In the genomic region with DNA sequence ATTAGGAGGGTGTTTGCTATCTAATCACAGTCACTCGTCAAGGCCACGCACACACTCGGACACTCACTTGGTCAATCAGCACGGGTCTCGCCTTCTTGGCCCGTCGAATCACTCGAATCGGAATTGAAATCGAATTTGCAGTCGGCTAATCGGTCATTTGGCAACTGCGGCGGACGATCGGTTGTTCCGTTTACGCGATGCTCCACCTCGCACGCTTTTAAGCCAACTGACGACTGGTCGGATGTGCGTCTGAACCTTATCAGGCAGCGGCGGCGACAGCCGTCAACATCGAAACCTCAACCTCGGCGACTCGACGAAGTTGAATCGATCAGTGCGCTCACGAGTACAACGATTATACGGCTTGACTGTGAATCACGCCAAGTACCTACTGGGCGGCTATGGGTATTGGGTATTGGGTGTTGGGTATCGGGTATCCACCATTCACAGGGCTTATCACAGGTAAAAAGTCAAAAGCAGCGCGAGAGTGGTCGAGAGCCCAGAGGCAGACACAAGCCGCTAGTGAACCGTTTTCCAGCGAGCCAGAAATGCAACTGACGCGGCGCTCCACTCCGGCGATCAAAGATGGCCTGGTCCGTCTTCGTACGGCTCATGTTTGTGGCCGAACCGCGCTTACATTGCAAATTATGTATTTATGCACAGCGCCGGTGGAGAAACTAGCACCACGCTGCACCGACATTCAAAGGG, we compare ENCODE assay signal across 5 fruit fly cellular contexts.
TF ChIP-seq lines count a peak whose summit lies in the region.

No protein-coding gene starts in this region.

- TF ChIP-seq CTCF in whole organism, embryonic (GFP tag; optimal IDR thresholded peaks at IDR 0.05; lab: Kevin White, UChicago) = no peak

TF ChIP-seq in whole organism, adult, 20 proteins besides CTCF, POLR2A, EP300 and RAD21 (continues in another document):
- peak; percentile 15 for TF ChIP-seq Crg-1 (GFP tag; optimal IDR thresholded peaks at IDR 0.05; lab: Kevin White, UChicago)
- peak; percentile 59 for TF ChIP-seq CG33017 (tag; optimal IDR thresholded peaks at IDR 0.05; lab: Kevin White, UChicago)
- TF ChIP-seq CG7101 (tag; optimal IDR thresholded peaks at IDR 0.05; lab: Kevin White, UChicago) = peak; percentile 24
- TF ChIP-seq CG7045 (GFP tag; optimal IDR thresholded peaks at IDR 0.05; lab: Kevin White, UChicago) = peak; percentile 23
- peak; percentile 29 for TF ChIP-seq CG11617 (GFP tag; optimal IDR thresholded peaks at IDR 0.05; lab: Kevin White, UChicago)
- no peak for TF ChIP-seq CG5204 (GFP tag; optimal IDR thresholded peaks at IDR 0.05; lab: Kevin White, UChicago)
- TF ChIP-seq cic (GFP tag; optimal IDR thresholded peaks at IDR 0.05; lab: Kevin White, UChicago) = peak; percentile 86
- TF ChIP-seq tj (GFP tag; optimal IDR thresholded peaks at IDR 0.05; lab: Kevin White, UChicago) = peak; percentile 90
- peak; percentile 11 for TF ChIP-seq kay (GFP tag; lab: Kevin White, UChicago; ENCODE audit: borderline replicate concordance)
- peak; percentile 60 for TF ChIP-seq CG12768 (GFP tag; optimal IDR thresholded peaks at IDR 0.05; lab: Kevin White, UChicago)
- TF ChIP-seq cnc (optimal IDR thresholded peaks at IDR 0.05; lab: Kevin White, UChicago) = no peak
- peak; percentile 30 for TF ChIP-seq CG14711 (tag; optimal IDR thresholded peaks at IDR 0.05; lab: Kevin White, UChicago)
- peak; percentile 15 for TF ChIP-seq Clk (GFP tag; optimal IDR thresholded peaks at IDR 0.05; lab: Kevin White, UChicago)
- no peak for TF ChIP-seq toe (GFP tag; optimal IDR thresholded peaks at IDR 0.05; lab: Kevin White, UChicago)
- peak; percentile 79 for TF ChIP-seq Mnt (GFP tag; optimal IDR thresholded peaks at IDR 0.05; lab: Kevin White, UChicago)
- TF ChIP-seq CG1620 (GFP tag; optimal IDR thresholded peaks at IDR 0.05; lab: Kevin White, UChicago) = peak; percentile 8

TF ChIP-seq in whole organism, embryonic, 481 proteins besides CTCF, POLR2A, EP300 and RAD21 (continues in another document):
- TF ChIP-seq Fer3 (tag; optimal IDR thresholded peaks at IDR 0.05; lab: Kevin White, UChicago) (peak; percentile 27), CG4730 (GFP tag; IDR thresholded peaks at IDR 0.05; lab: Robert Waterston, UW) (no peak), tup (GFP tag; optimal IDR thresholded peaks at IDR 0.05; lab: Kevin White, UChicago) (no peak), ci (GFP tag; IDR thresholded peaks at IDR 0.05; lab: Robert Waterston, UW) (peak; percentile 57; the same call in 2 of the 3 replicates), hbn (GFP tag; IDR thresholded peaks at IDR 0.05; lab: Robert Waterston, UW; ENCODE audit: partially characterized antibody) (no peak), HmgZ (tag; optimal IDR thresholded peaks at IDR 0.05; lab: Kevin White, UChicago) (peak; percentile 36), kni (GFP tag; optimal IDR thresholded peaks at IDR 0.05; lab: Kevin White, UChicago) (peak; percentile 70), CG16815 (GFP tag; optimal IDR thresholded peaks at IDR 0.05; lab: Kevin White, UChicago) (no peak), chinmo (GFP tag; IDR thresholded peaks at IDR 0.05; lab: Robert Waterston, UW; ENCODE audit: partially characterized antibody) (peak; percentile 81; the same call in 3 of the 4 replicates), bowl (GFP tag; IDR thresholded peaks at IDR 0.05; lab: Robert Waterston, UW) (no peak), CG6175 (GFP tag; IDR thresholded peaks at IDR 0.05; lab: Robert Waterston, UW) (0 out of 3 replicates have a peak, but pooled peaks have one; percentile 56), pan (optimal IDR thresholded peaks at IDR 0.05; lab: Kevin White, UChicago) (no peak), pan (GFP tag; optimal IDR thresholded peaks at IDR 0.05 in 1 of 2, IDR thresholded peaks at IDR 0.05 in 1 of 2) (peak in 1 of 2 experiments; percentile 10), sug (tag; optimal IDR thresholded peaks at IDR 0.05; lab: Kevin White, UChicago) (peak; percentile 85), Jarid2 (GFP tag; optimal IDR thresholded peaks at IDR 0.05; lab: Kevin White, UChicago) (peak; percentile 44), ftz-f1 (GFP tag; optimal IDR thresholded peaks at IDR 0.05; lab: Kevin White, UChicago) (peak; percentile 88)

TF ChIP-seq in whole organism, prepupa, 60 proteins besides CTCF, POLR2A, EP300 and RAD21:
- TF ChIP-seq fd85E (GFP tag; optimal IDR thresholded peaks at IDR 0.05; lab: Kevin White, UChicago) (peak; percentile 11), CG1621 (tag; optimal IDR thresholded peaks at IDR 0.05; lab: Kevin White, UChicago) (peak; percentile 68), CG3919 (GFP tag; optimal IDR thresholded peaks at IDR 0.05; lab: Kevin White, UChicago) (peak; percentile 5), Sox102F (GFP tag; optimal IDR thresholded peaks at IDR 0.05; lab: Kevin White, UChicago) (no peak), CG6854 (GFP tag; optimal IDR thresholded peaks at IDR 0.05; lab: Kevin White, UChicago) (peak; percentile 41), svp (GFP tag; lab: Kevin White, UChicago) (peak; percentile 74), CG9139 (GFP tag; optimal IDR thresholded peaks at IDR 0.05; lab: Kevin White, UChicago) (peak; percentile 21), Eip93F (GFP tag; optimal IDR thresholded peaks at IDR 0.05; lab: Kevin White, UChicago) (peak; percentile 39), Ets96B (tag; optimal IDR thresholded peaks at IDR 0.05; lab: Kevin White, UChicago) (no peak), vri (GFP tag; optimal IDR thresholded peaks at IDR 0.05; lab: Kevin White, UChicago) (peak; percentile 61), dsx (GFP tag; optimal IDR thresholded peaks at IDR 0.05; lab: Kevin White, UChicago; ENCODE audit: poor library complexity, severe bottlenecking) (peak; percentile 1), fkh (GFP tag; optimal IDR thresholded peaks at IDR 0.05; lab: Kevin White, UChicago) (peak; percentile 59), Eip78C (GFP tag; lab: Kevin White, UChicago) (peak; percentile 85), CG10669 (GFP tag; optimal IDR thresholded peaks at IDR 0.05; lab: Kevin White, UChicago) (no peak), topi (GFP tag; optimal IDR thresholded peaks at IDR 0.05; lab: Kevin White, UChicago) (peak; percentile 3), CG6163 (GFP tag; IDR thresholded peaks at IDR 0.05; lab: Robert Waterston, UW) (peak; percentile 29; the same call in 1 of the 3 replicates), eg (GFP tag; IDR thresholded peaks at IDR 0.05; lab: Robert Waterston, UW) (no peak)

TF ChIP-seq in whole organism, pupa, 21 proteins besides CTCF, POLR2A, EP300 and RAD21:
- no peak for TF ChIP-seq CG32121 (GFP tag; IDR thresholded peaks at IDR 0.05; lab: Robert Waterston, UW)
- no peak for TF ChIP-seq CG8159 (tag; optimal IDR thresholded peaks at IDR 0.05; lab: Kevin White, UChicago)
- peak; percentile 41; the same call in 1 of the 3 replicates for TF ChIP-seq fd96Ca (GFP tag; IDR thresholded peaks at IDR 0.05; lab: Robert Waterston, UW)
- TF ChIP-seq gl (tag; optimal IDR thresholded peaks at IDR 0.05; lab: Kevin White, UChicago) = peak; percentile 38
- TF ChIP-seq Ets98B (GFP tag; IDR thresholded peaks at IDR 0.05; lab: Robert Waterston, UW) = peak; percentile 16; the same call in 1 of the 2 replicates
- TF ChIP-seq EcR (GFP tag; optimal IDR thresholded peaks at IDR 0.05; lab: Kevin White, UChicago) = peak; percentile 59
- TF ChIP-seq Pif1A (GFP tag; optimal IDR thresholded peaks at IDR 0.05; lab: Kevin White, UChicago) = no peak
- peak; percentile 16 for TF ChIP-seq Pif1B (GFP tag; optimal IDR thresholded peaks at IDR 0.05; lab: Kevin White, UChicago)
- TF ChIP-seq CG4496 (GFP tag; IDR thresholded peaks at IDR 0.05; lab: Robert Waterston, UW) = no peak; the same call in 2 of the 3 replicates
- TF ChIP-seq CG13204 (GFP tag; optimal IDR thresholded peaks at IDR 0.05; lab: Kevin White, UChicago) = peak; percentile 49

TF ChIP-seq in whole organism, wandering third instar larva, 38 proteins besides CTCF, POLR2A, EP300 and RAD21:
- TF ChIP-seq fru (GFP tag; optimal IDR thresholded peaks at IDR 0.05; lab: Kevin White, UChicago) = peak; percentile 31
- TF ChIP-seq dl (GFP tag; optimal IDR thresholded peaks at IDR 0.05; lab: Kevin White, UChicago; ENCODE audit: insufficient read depth in 1 of 2, partially characterized antibody in 2 of 2) = peak in 1 of 2 experiments; percentile 47
- no peak for TF ChIP-seq lola (GFP tag; optimal IDR thresholded peaks at IDR 0.05; lab: Kevin White, UChicago)
- no peak for TF ChIP-seq brk (GFP tag; optimal IDR thresholded peaks at IDR 0.05; lab: Kevin White, UChicago)
- TF ChIP-seq Hr83 (GFP tag; optimal IDR thresholded peaks at IDR 0.05; lab: Kevin White, UChicago; ENCODE audit: poor library complexity, severe bottlenecking) = peak; percentile 27
- no peak for TF ChIP-seq CG32264 (GFP tag; optimal IDR thresholded peaks at IDR 0.05; lab: Kevin White, UChicago)
- no peak for TF ChIP-seq N (GFP tag; optimal IDR thresholded peaks at IDR 0.05; lab: Kevin White, UChicago)
- TF ChIP-seq foxo (GFP tag; optimal IDR thresholded peaks at IDR 0.05; lab: Kevin White, UChicago) = peak in 1 of 2 experiments; percentile 29
- no peak for TF ChIP-seq GATAd (GFP tag; optimal IDR thresholded peaks at IDR 0.05; lab: Kevin White, UChicago)
- TF ChIP-seq Rel (GFP tag; optimal IDR thresholded peaks at IDR 0.05; lab: Kevin White, UChicago) = no peak
- peak; percentile 85 for TF ChIP-seq Rel (tag; optimal IDR thresholded peaks at IDR 0.05; lab: Kevin White, UChicago)
- TF ChIP-seq Vsx2 (GFP tag; optimal IDR thresholded peaks at IDR 0.05; lab: Kevin White, UChicago; ENCODE audit: partially characterized antibody) = peak; percentile 43
- TF ChIP-seq br (GFP tag; optimal IDR thresholded peaks at IDR 0.05; lab: Kevin White, UChicago) = peak; percentile 38
- TF ChIP-seq Jra (GFP tag; optimal IDR thresholded peaks at IDR 0.05; lab: Kevin White, UChicago) = peak; percentile 61
- peak; percentile 96 for TF ChIP-seq h (GFP tag; optimal IDR thresholded peaks at IDR 0.05; lab: Kevin White, UChicago)
- TF ChIP-seq Mio (GFP tag; optimal IDR thresholded peaks at IDR 0.05; lab: Kevin White, UChicago) = no peak
- peak; percentile 30 for TF ChIP-seq Hnf4 (GFP tag; optimal IDR thresholded peaks at IDR 0.05; lab: Kevin White, UChicago)
- TF ChIP-seq ey (GFP tag; optimal IDR thresholded peaks at IDR 0.05; lab: Kevin White, UChicago) = no peak
- TF ChIP-seq CrebA (GFP tag; optimal IDR thresholded peaks at IDR 0.05; lab: Kevin White, UChicago; ENCODE audit: borderline replicate concordance) = no peak
- no peak for TF ChIP-seq woc (GFP tag; optimal IDR thresholded peaks at IDR 0.05; lab: Kevin White, UChicago)
- no peak for TF ChIP-seq sv (GFP tag; optimal IDR thresholded peaks at IDR 0.05; lab: Kevin White, UChicago)
- TF ChIP-seq Sp1 (GFP tag; optimal IDR thresholded peaks at IDR 0.05; lab: Kevin White, UChicago) = peak; percentile 8
